Fruit fly (Drosophila melanogaster): ENCODE results near the gene nom.

nom gene

DNA sequence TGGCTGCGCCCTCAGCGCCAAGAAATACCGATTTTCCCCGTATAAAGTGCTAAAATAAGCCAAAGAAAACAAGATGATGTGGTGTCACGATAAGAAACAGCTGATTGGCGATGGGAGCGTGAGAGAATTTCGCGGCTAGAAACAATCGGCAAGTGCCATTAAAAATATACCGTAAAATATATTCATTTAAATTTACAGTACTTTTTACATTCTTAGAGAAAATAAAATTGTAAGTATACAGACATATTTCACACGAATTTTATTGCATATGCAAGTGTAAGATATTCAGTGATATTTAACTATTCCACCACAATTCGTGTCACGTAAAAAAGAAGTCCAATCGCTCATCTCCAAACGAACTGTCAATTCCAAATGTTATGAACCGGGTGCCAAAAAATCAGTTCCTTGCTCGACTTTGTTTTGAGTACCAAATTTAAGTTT lies 46.4 kb upstream of the nom start, which contains the start of the genes Unc50, CG11755 and CG8043 (continued):
- TF ChIP-seq CG6683 (GFP tag; optimal IDR thresholded peaks at IDR 0.05), result no peak
- TF ChIP-seq sug (tag; optimal IDR thresholded peaks at IDR 0.05), result peak; percentile 88
- peak; percentile 72 for TF ChIP-seq maf-S (GFP tag; optimal IDR thresholded peaks at IDR 0.05)
- TF ChIP-seq wor (GFP tag; IDR thresholded peaks at IDR 0.05), result peak; percentile 54
- peak; percentile 96 for TF ChIP-seq CG15514 (GFP tag; optimal IDR thresholded peaks at IDR 0.05)
- peak; percentile 10; the same call in 1 of the 2 replicates for TF ChIP-seq Ravus (GFP tag; IDR thresholded peaks at IDR 0.05)
- peak; percentile 89 for TF ChIP-seq CG3847 (GFP tag; IDR thresholded peaks at IDR 0.05)
- peak; percentile 53 for TF ChIP-seq disco-r (GFP tag; optimal IDR thresholded peaks at IDR 0.05)
- TF ChIP-seq fd102C (GFP tag; optimal IDR thresholded peaks at IDR 0.05), result peak; percentile 15
- peak in 1 of 2 experiments; percentile 28 for TF ChIP-seq Hr78 (GFP tag; optimal IDR thresholded peaks at IDR 0.05)
- TF ChIP-seq grau (tag; optimal IDR thresholded peaks at IDR 0.05), result peak; percentile 84
- TF ChIP-seq CG5953 (GFP tag; IDR thresholded peaks at IDR 0.05), result no peak
- peak; percentile 57 for TF ChIP-seq CG4820 (GFP tag; optimal IDR thresholded peaks at IDR 0.05)
- no peak for TF ChIP-seq CG30431 (GFP tag; optimal IDR thresholded peaks at IDR 0.05)
- TF ChIP-seq NC2α (GFP tag; optimal IDR thresholded peaks at IDR 0.05), result no peak
- no peak for TF ChIP-seq ham (GFP tag; IDR thresholded peaks at IDR 0.05)
- peak; percentile 100 for TF ChIP-seq Doc3 (GFP tag; IDR thresholded peaks at IDR 0.05; ENCODE audit: partially characterized antibody)
- TF ChIP-seq cato (GFP tag; optimal IDR thresholded peaks at IDR 0.05; ENCODE audit: borderline replicate concordance), result peak; percentile 44
- peak; percentile 69 for TF ChIP-seq NfI (GFP tag; optimal IDR thresholded peaks at IDR 0.05)
- TF ChIP-seq ap (GFP tag; IDR thresholded peaks at IDR 0.05), result peak; percentile 34; the same call in 1 of the 2 replicates
- TF ChIP-seq Dip3 (GFP tag; optimal IDR thresholded peaks at IDR 0.05), result peak; percentile 66
- TF ChIP-seq usp (GFP tag; optimal IDR thresholded peaks at IDR 0.05), result no peak
- peak; percentile 15 for TF ChIP-seq ERR (GFP tag; optimal IDR thresholded peaks at IDR 0.05)
- TF ChIP-seq D19B (GFP tag; optimal IDR thresholded peaks at IDR 0.05), result peak; percentile 24
- peak; percentile 88 for TF ChIP-seq CG17361 (GFP tag; IDR thresholded peaks at IDR 0.05)
- TF ChIP-seq CG15601 (tag; optimal IDR thresholded peaks at IDR 0.05), result peak; percentile 74
- TF ChIP-seq Elba2 (GFP tag; optimal IDR thresholded peaks at IDR 0.05), result no peak
- peak; percentile 14 for TF ChIP-seq ac (GFP tag; optimal IDR thresholded peaks at IDR 0.05)
- TF ChIP-seq unpg (GFP tag; optimal IDR thresholded peaks at IDR 0.05), result peak; percentile 74
- peak; percentile 75 for TF ChIP-seq CG10979 (tag; optimal IDR thresholded peaks at IDR 0.05)
- TF ChIP-seq Atf6 (GFP tag; IDR thresholded peaks at IDR 0.05), result peak; percentile 63; the same call in 1 of the 2 replicates
- peak; percentile 72 for TF ChIP-seq Taf1 (GFP tag; IDR thresholded peaks at IDR 0.05)
- peak; percentile 69 for TF ChIP-seq CG13296 (GFP tag; optimal IDR thresholded peaks at IDR 0.05)
- TF ChIP-seq CG12391 (tag; optimal IDR thresholded peaks at IDR 0.05), result peak; percentile 87
- TF ChIP-seq salm (tag; optimal IDR thresholded peaks at IDR 0.05), result no peak
- TF ChIP-seq CG10366 (GFP tag; IDR thresholded peaks at IDR 0.05), result peak; percentile 48; the same call in 1 of the 2 replicates
- TF ChIP-seq eyg (GFP tag; optimal IDR thresholded peaks at IDR 0.05), result peak; percentile 23
- TF ChIP-seq CG4707 (GFP tag; optimal IDR thresholded peaks at IDR 0.05), result peak; percentile 1
- TF ChIP-seq Dad (GFP tag; optimal IDR thresholded peaks at IDR 0.05), result peak; percentile 41
- peak; percentile 26 for TF ChIP-seq run (tag; optimal IDR thresholded peaks at IDR 0.05)
- TF ChIP-seq CG31388 (GFP tag; optimal IDR thresholded peaks at IDR 0.05), result peak; percentile 30
- no peak for TF ChIP-seq bigmax (GFP tag; optimal IDR thresholded peaks at IDR 0.05)
- TF ChIP-seq Hmx (GFP tag; optimal IDR thresholded peaks at IDR 0.05), result peak; percentile 66
- TF ChIP-seq fd64A (GFP tag; optimal IDR thresholded peaks at IDR 0.05), result no peak
- TF ChIP-seq stwl (tag; optimal IDR thresholded peaks at IDR 0.05), result no peak
- TF ChIP-seq CG16863 (GFP tag; optimal IDR thresholded peaks at IDR 0.05), result peak; percentile 44
- peak; percentile 73 for TF ChIP-seq gcm (GFP tag; optimal IDR thresholded peaks at IDR 0.05)
- peak; percentile 66 for TF ChIP-seq CG13123 (GFP tag; optimal IDR thresholded peaks at IDR 0.05)
- TF ChIP-seq Meics (GFP tag; optimal IDR thresholded peaks at IDR 0.05), result peak; percentile 77
- peak; percentile 73 for TF ChIP-seq mam (GFP tag; optimal IDR thresholded peaks at IDR 0.05)
- peak; percentile 77 for TF ChIP-seq CG12155 (GFP tag; optimal IDR thresholded peaks at IDR 0.05)

All from whole organism, embryonic.